Worm (Caenorhabditis elegans) whole organism, late embryonic: ENCODE data around the gene F26F4.12.

Experiments
- F13H6.1 ChIP-seq: sonication (generic microtip); optimal IDR thresholded peaks from 2 replicates; lab custom pipeline; 2016; ENCODE audit warnings: missing genetic modification characterization, missing compliant biosample characterization
- K02D7.2 ChIP-seq: sonication (generic microtip); optimal IDR thresholded peaks from 2 replicates; lab custom pipeline; 2017; ENCODE audit warnings: mild to moderate bottlenecking, missing genetic modification characterization, missing compliant biosample characterization
- K09A11.1 ChIP-seq: sonication (generic microtip); optimal IDR thresholded peaks from 2 replicates; lab custom pipeline; 2017; ENCODE audit warnings: antibody characterized with exemption, mild to moderate bottlenecking, missing genetic modification characterization, missing compliant biosample characterization; ENCODE audit not compliant: insufficient read depth
- T23F11.4 ChIP-seq: fragments of 200-800 bp; sonication (Bioruptor generic); optimal IDR thresholded peaks from 2 replicates; lab custom pipeline; 2018; ENCODE audit warnings: mild to moderate bottlenecking, missing genetic modification characterization, missing compliant biosample characterization
- Y22D7AL.16 ChIP-seq: sonication (generic microtip); optimal IDR thresholded peaks from 2 replicates; lab custom pipeline; 2016; ENCODE audit warnings: missing genetic modification characterization, missing compliant biosample characterization
- ahr-1 ChIP-seq: sonication (generic microtip); optimal IDR thresholded peaks from 2 replicates; lab custom pipeline; 2016; ENCODE audit warnings: missing genetic modification characterization, missing compliant biosample characterization
- ceh-14 ChIP-seq: sonication (generic microtip); optimal IDR thresholded peaks from 2 replicates; lab custom pipeline; 2016; ENCODE audit warnings: missing genotype, missing genetic modification characterization, missing compliant biosample characterization
- ceh-18 ChIP-seq: sonication (generic microtip); optimal IDR thresholded peaks from 2 replicates; lab custom pipeline; 2016; ENCODE audit warnings: missing genetic modification characterization, missing compliant biosample characterization
- ceh-2 ChIP-seq: sonication (generic microtip); optimal IDR thresholded peaks from 2 replicates; lab custom pipeline; 2016; ENCODE audit warnings: missing genotype, missing genetic modification characterization, missing compliant biosample characterization
- ceh-22 ChIP-seq: sonication (generic microtip); optimal IDR thresholded peaks from 2 replicates; lab custom pipeline; 2017; ENCODE audit warnings: missing biosample characterization, missing genetic modification characterization
- ceh-24 ChIP-seq: sonication (generic microtip); optimal IDR thresholded peaks from 2 replicates; lab custom pipeline; 2016; ENCODE audit warnings: mild to moderate bottlenecking, missing genetic modification characterization, missing compliant biosample characterization
- ceh-30 ChIP-seq: fragments of 150-350 bp; optimal IDR thresholded peaks from 2 replicates; lab custom pipeline; 2014; ENCODE audit warnings: missing biosample characterization, missing genetic modification characterization
- ceh-31 ChIP-seq: sonication (generic microtip); optimal IDR thresholded peaks from 2 replicates; lab custom pipeline; 2016; ENCODE audit warnings: missing genetic modification characterization, missing compliant biosample characterization
- ceh-34 ChIP-seq: sonication (generic microtip); optimal IDR thresholded peaks from 2 replicates; lab custom pipeline; 2016; ENCODE audit warnings: mild to moderate bottlenecking, missing genetic modification characterization, missing compliant biosample characterization
- ceh-48 ChIP-seq: sonication (generic microtip); optimal IDR thresholded peaks from 2 replicates; lab custom pipeline; 2016; ENCODE audit warnings: missing genetic modification characterization, inconsistent platforms, missing compliant biosample characterization
- ceh-6 ChIP-seq: fragments of 200-800 bp; sonication (Bioruptor generic); optimal IDR thresholded peaks from 2 replicates; lab custom pipeline; 2018; ENCODE audit warnings: mild to moderate bottlenecking, missing genetic modification characterization, missing compliant biosample characterization
- ceh-9 ChIP-seq: sonication (generic microtip); optimal IDR thresholded peaks from 2 replicates; lab custom pipeline; 2016; ENCODE audit warnings: mild to moderate bottlenecking, missing genetic modification characterization, inconsistent platforms, missing compliant biosample characterization
- che-1 ChIP-seq: sonication (generic microtip); optimal IDR thresholded peaks from 2 replicates; lab custom pipeline; 2016; ENCODE audit warnings: mild to moderate bottlenecking, missing genetic modification characterization, missing compliant biosample characterization
- dve-1 ChIP-seq: sonication (generic microtip); optimal IDR thresholded peaks from 2 replicates; lab custom pipeline; 2017; ENCODE audit warnings: antibody characterized with exemption, mild to moderate bottlenecking, missing genetic modification characterization, missing compliant biosample characterization
- elt-2 ChIP-seq: sonication (generic microtip); optimal IDR thresholded peaks from 2 replicates; lab custom pipeline; 2016; ENCODE audit warnings: missing genetic modification reagents, missing genetic modification characterization, missing compliant biosample characterization
- elt-4 ChIP-seq: sonication (generic microtip); optimal IDR thresholded peaks from 2 replicates; lab custom pipeline; 2016; ENCODE audit warnings: missing genetic modification characterization, missing compliant biosample characterization
- ets-4 ChIP-seq: sonication (generic microtip); optimal IDR thresholded peaks from 2 replicates; lab custom pipeline; 2016; ENCODE audit warnings: missing genetic modification characterization, missing compliant biosample characterization
- fax-1 ChIP-seq: sonication (generic microtip); optimal IDR thresholded peaks from 2 replicates; lab custom pipeline; 2016; ENCODE audit warnings: missing genotype, missing genetic modification characterization, missing compliant biosample characterization
- fkh-6 ChIP-seq: sonication (generic microtip); optimal IDR thresholded peaks from 2 replicates; lab custom pipeline; 2016; ENCODE audit warnings: missing genetic modification characterization, missing compliant biosample characterization
- hlh-15 ChIP-seq: sonication (generic microtip); optimal IDR thresholded peaks from 2 replicates; lab custom pipeline; 2016; ENCODE audit warnings: missing genetic modification characterization, missing compliant biosample characterization
- hlh-30 ChIP-seq: sonication (generic microtip); optimal IDR thresholded peaks from 2 replicates; lab custom pipeline; 2017; ENCODE audit warnings: antibody characterized with exemption, missing genetic modification characterization, missing compliant biosample characterization; ENCODE audit not compliant: insufficient read depth
- hlh-8 ChIP-seq: sonication (generic microtip); optimal IDR thresholded peaks from 2 replicates; lab custom pipeline; 2016; ENCODE audit warnings: missing genotype, missing genetic modification characterization, missing compliant biosample characterization
- lin-11 ChIP-seq: fragments of 200-800 bp; sonication (Bioruptor generic); optimal IDR thresholded peaks from 2 replicates; lab custom pipeline; 2018; ENCODE audit warnings: mild to moderate bottlenecking, missing genetic modification characterization, missing compliant biosample characterization
- madf-2 ChIP-seq: sonication (generic microtip); optimal IDR thresholded peaks from 2 replicates; lab custom pipeline; 2017; ENCODE audit warnings: missing genetic modification characterization, missing compliant biosample characterization
- nfya-1 ChIP-seq: sonication (generic microtip); optimal IDR thresholded peaks from 2 replicates; lab custom pipeline; 2017; ENCODE audit warnings: missing genetic modification characterization, mild to moderate bottlenecking, missing compliant biosample characterization, antibody characterized with exemption, moderate library complexity
- nhr-11 ChIP-seq: fragments of 150-350 bp; optimal IDR thresholded peaks from 2 replicates; lab custom pipeline; 2014; ENCODE audit warnings: missing biosample characterization, missing genetic modification characterization
- npax-4 ChIP-seq: sonication (generic microtip); optimal IDR thresholded peaks from 2 replicates; lab custom pipeline; 2016; ENCODE audit warnings: missing genetic modification characterization, missing compliant biosample characterization
- odd-2 ChIP-seq: sonication (generic microtip); optimal IDR thresholded peaks from 2 replicates; lab custom pipeline; 2017; ENCODE audit warnings: antibody characterized with exemption, mild to moderate bottlenecking, missing genetic modification characterization, missing compliant biosample characterization
- pat-9 ChIP-seq: fragments of 200-800 bp; sonication (Bioruptor generic); optimal IDR thresholded peaks from 2 replicates; lab custom pipeline; 2018; ENCODE audit warnings: mild to moderate bottlenecking, missing genetic modification characterization, moderate library complexity, missing compliant biosample characterization
- pax-1 ChIP-seq: fragments of 150-350 bp; optimal IDR thresholded peaks from 2 replicates; lab custom pipeline; 2014; ENCODE audit warnings: missing biosample characterization, missing genetic modification characterization
- pha-2 ChIP-seq: sonication (generic microtip); optimal IDR thresholded peaks from 2 replicates; lab custom pipeline; 2017; ENCODE audit warnings: mild to moderate bottlenecking, missing genetic modification characterization, missing compliant biosample characterization
- pqm-1 ChIP-seq: sonication (generic microtip); optimal IDR thresholded peaks from 2 replicates; lab custom pipeline; 2016; ENCODE audit warnings: missing genetic modification characterization, missing compliant biosample characterization
- rnt-1 ChIP-seq: sonication (generic microtip); optimal IDR thresholded peaks from 2 replicates; lab custom pipeline; 2016; ENCODE audit warnings: missing genetic modification characterization, missing compliant biosample characterization
- sox-4 ChIP-seq: sonication (generic microtip); optimal IDR thresholded peaks from 2 replicates; lab custom pipeline; 2017; ENCODE audit warnings: mild to moderate bottlenecking, missing genetic modification characterization, inconsistent platforms, missing compliant biosample characterization
- tbx-2 ChIP-seq: sonication (generic microtip); optimal IDR thresholded peaks from 2 replicates; lab custom pipeline; 2016; ENCODE audit warnings: missing genetic modification characterization, missing compliant biosample characterization
- tbx-7 ChIP-seq: sonication (generic microtip); optimal IDR thresholded peaks from 2 replicates; lab custom pipeline; 2016; ENCODE audit warnings: missing genotype, missing genetic modification characterization, missing compliant biosample characterization
- unc-42 ChIP-seq: sonication (generic microtip); optimal IDR thresholded peaks from 2 replicates; lab custom pipeline; 2016; ENCODE audit warnings: missing genotype, missing genetic modification characterization, missing compliant biosample characterization
- unc-55 ChIP-seq: sonication (generic microtip); optimal IDR thresholded peaks from 2 replicates; lab custom pipeline; 2017; ENCODE audit warnings: missing biosample characterization, missing genetic modification reagents, missing genetic modification characterization
- zip-5 ChIP-seq: sonication (generic microtip); optimal IDR thresholded peaks from 2 replicates; lab custom pipeline; 2016; ENCODE audit warnings: missing genetic modification characterization, missing compliant biosample characterization
- ztf-16 ChIP-seq: sonication (generic microtip); optimal IDR thresholded peaks from 2 replicates; lab custom pipeline; 2017; ENCODE audit warnings: missing genetic modification characterization, missing compliant biosample characterization

F26F4.12 gene

DNA sequence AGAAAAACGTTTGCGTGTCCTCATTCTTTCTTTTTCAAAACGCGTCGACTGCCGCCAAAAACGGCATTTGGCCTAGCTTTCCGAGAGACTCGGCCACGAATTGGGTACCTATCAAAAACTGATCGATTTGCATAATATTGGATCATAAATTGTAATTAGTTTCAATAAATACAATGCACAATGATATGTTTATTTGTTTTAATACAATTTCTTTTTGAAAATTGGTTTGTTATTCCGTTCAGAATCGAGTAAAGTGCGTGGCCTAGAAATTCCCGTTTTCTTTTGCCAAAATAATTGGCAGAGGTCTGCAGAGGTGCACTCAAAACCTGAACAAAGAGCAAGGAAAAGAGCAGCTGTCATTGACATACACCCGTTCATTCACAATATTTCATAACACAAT lies 4.4 kb downstream of the F26F4.12 start, which contains the start of gene F26F4.8 (continued):
- TF ChIP-seq ceh-18 (tag; lab: Kevin White, UChicago) (peak; percentile 6), lin-11 (no peak), che-1 (tag; lab: Kevin White, UChicago) (no peak), tbx-7 (peak; percentile 85), K02D7.2 (tag; lab: Kevin White, UChicago) (no peak), ceh-22 (no peak), F13H6.1 (tag; lab: Kevin White, UChicago) (peak; percentile 37), sox-4 (tag; lab: Kevin White, UChicago) (no peak), pat-9 (tag; lab: Kevin White, UChicago) (no peak), T23F11.4 (GFP tag; lab: Kevin White, UChicago) (no peak), madf-2 (no peak), elt-2 (tag; lab: Kevin White, UChicago) (peak; percentile 62), zip-5 (tag; lab: Kevin White, UChicago) (peak; percentile 75), ceh-2 (tag; lab: Kevin White, UChicago) (peak; percentile 93), ets-4 (peak; percentile 88), pax-1 (tag; lab: Kevin White, UChicago) (no peak), ceh-24 (tag; lab: Kevin White, UChicago) (no peak), nhr-11 (tag; lab: Kevin White, UChicago) (no peak), hlh-8 (tag; lab: Kevin White, UChicago) (peak; percentile 89), fax-1 (tag; lab: Kevin White, UChicago) (peak; percentile 51), ceh-48 (tag; lab: Kevin White, UChicago) (no peak), dve-1 (tag; lab: Kevin White, UChicago) (no peak)

DNA sequence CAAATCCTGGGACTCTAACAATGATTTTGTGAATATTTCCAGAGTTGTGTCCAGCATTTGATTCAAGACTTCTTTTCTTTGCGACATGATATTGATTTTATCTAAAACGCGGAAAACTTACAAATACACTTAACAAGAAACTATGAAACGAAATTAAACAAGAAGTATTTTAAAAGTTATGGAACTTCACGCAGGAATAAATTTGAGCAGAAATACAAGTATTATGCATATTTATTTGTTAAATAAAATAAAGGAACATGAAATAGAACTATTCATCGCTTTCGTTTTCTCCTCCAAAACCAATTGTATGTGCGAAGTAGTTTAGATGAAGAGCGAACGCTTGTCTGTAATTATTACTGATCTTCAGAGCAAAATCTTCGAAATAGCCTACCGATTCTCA lies 6.1 kb downstream of the F26F4.12 start, which contains the start of gene kbp-2:
kbp-2 (minus strand) TSS at position 101 of the 400 bp plus-strand sequence.
- TF ChIP-seq ceh-6 (GFP tag; lab: Kevin White, UChicago) (no peak), hlh-30 (tag; lab: Kevin White, UChicago) (no peak), dve-1 (tag; lab: Kevin White, UChicago) (no peak), npax-4 (tag; lab: Kevin White, UChicago) (no peak), madf-2 (no peak), ceh-9 (tag; lab: Kevin White, UChicago) (no peak), sox-4 (tag; lab: Kevin White, UChicago) (no peak), ets-4 (no peak), unc-42 (no peak), ceh-34 (tag; lab: Kevin White, UChicago) (no peak), nhr-11 (tag; lab: Kevin White, UChicago) (no peak), ceh-48 (tag; lab: Kevin White, UChicago) (no peak), K02D7.2 (tag; lab: Kevin White, UChicago) (no peak), unc-55 (GFP tag; lab: Kevin White, UChicago) (no peak), ceh-24 (tag; lab: Kevin White, UChicago) (no peak), ahr-1 (tag; lab: Kevin White, UChicago) (no peak), rnt-1 (tag; lab: Kevin White, UChicago) (no peak), odd-2 (tag; lab: Kevin White, UChicago) (no peak)

DNA sequence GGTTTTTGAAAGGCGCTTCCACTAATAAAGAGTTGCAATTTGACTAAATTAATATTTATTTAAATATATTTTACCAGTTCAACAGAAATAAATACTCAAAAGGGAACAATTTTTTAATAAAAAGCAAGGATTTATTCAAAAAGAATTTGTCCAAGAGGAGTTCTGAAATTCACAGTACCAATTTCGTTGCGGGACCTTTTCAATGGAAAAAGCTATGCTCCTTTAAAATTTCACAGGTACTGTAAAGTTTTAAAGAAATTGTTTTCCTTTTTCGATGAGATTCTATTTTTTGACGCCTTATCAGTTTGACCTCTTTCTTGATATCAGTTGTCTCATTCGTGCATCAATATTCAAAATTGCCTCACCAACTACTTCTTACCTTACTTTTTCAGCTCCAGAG lies 9.6 kb downstream of the F26F4.12 start, which contains the start of gene tag-340:
tag-340 (plus strand) TSS at position 249 of the 400 bp plus-strand sequence.
- TF ChIP-seq fax-1 (tag; lab: Kevin White, UChicago), result no peak
- no peak for TF ChIP-seq sox-4 (tag; lab: Kevin White, UChicago)

DNA sequence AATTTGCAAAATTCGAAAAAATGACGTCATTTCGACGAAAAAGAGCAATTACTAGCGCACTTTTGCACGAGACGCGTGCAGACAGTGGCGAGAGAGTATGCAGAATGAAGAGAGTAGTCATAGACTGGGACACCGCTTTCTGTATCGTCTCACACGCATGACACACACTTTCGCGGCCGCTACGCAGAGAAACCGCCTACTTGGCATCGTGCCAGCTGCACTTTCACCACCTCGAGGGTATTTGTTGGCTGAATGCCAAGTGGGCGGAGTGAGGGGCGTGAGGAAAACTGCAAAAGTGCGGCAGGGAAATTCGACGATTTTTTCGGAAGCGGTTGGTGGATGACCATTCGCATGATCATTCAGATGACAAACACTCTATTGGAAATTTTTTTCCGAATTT lies 10.1 kb downstream of the F26F4.12 start:
- TF ChIP-seq ztf-16 (peak; percentile 15), pqm-1 (tag; lab: Kevin White, UChicago) (peak; percentile 77), ceh-14 (tag; lab: Kevin White, UChicago) (peak; percentile 88), hlh-15 (no peak), npax-4 (tag; lab: Kevin White, UChicago) (no peak), nfya-1 (tag; lab: Kevin White, UChicago) (peak; percentile 97), ceh-30 (tag; lab: Kevin White, UChicago) (peak; percentile 5), pha-2 (tag; lab: Kevin White, UChicago) (peak; percentile 43), hlh-30 (tag; lab: Kevin White, UChicago) (peak; percentile 98), elt-2 (tag; lab: Kevin White, UChicago) (peak; percentile 70), zip-5 (tag; lab: Kevin White, UChicago) (no peak), K09A11.1 (tag; lab: Kevin White, UChicago) (peak; percentile 33), Y22D7AL.16 (tag; lab: Kevin White, UChicago) (no peak), pax-1 (tag; lab: Kevin White, UChicago) (peak; percentile 45), tbx-2 (peak; percentile 98), ceh-2 (tag; lab: Kevin White, UChicago) (peak; percentile 70), lin-11 (no peak), ceh-31 (tag; lab: Kevin White, UChicago) (peak; percentile 98), fkh-6 (peak; percentile 54), ets-4 (peak; percentile 99), hlh-8 (tag; lab: Kevin White, UChicago) (peak; percentile 40), elt-4 (no peak)
